Worm (Caenorhabditis elegans) whole organism, young adult: ENCODE results near the gene tag-164.

Experiments
- B0019.2 ChIP-seq: fragments of 200-800 bp; sonication (Bioruptor generic); conservative IDR thresholded peaks from 2 replicates; pipeline ENCODE4 v1.3.6; 2022; ENCODE audit warnings: missing genetic modification reagents, missing genetic modification characterization, missing compliant biosample characterization
- C06A6.2 ChIP-seq: fragments of 200-800 bp; sonication (Bioruptor generic); conservative IDR thresholded peaks from 2 replicates; pipeline ENCODE4 v1.3.6; 2022; ENCODE audit warnings: missing genetic modification characterization, missing compliant biosample characterization
- F10E7.11 ChIP-seq: sonication (generic microtip); optimal IDR thresholded peaks from 2 replicates; lab custom pipeline; 2017; ENCODE audit warnings: mild to moderate bottlenecking, missing genetic modification characterization, moderate library complexity, missing compliant biosample characterization
- F33H1.4 ChIP-seq: fragments of 200-800 bp; sonication (Bioruptor generic); IDR thresholded peaks from 2 replicates; pipeline ENCODE4 v1.3.6; 2022; ENCODE audit warnings: missing genetic modification reagents, missing genetic modification characterization, missing compliant biosample characterization
- F49E8.2 ChIP-seq: sonication (generic microtip); optimal IDR thresholded peaks from 3 replicates; lab custom pipeline; 2017; ENCODE audit warnings: missing genetic modification characterization, mild to moderate bottlenecking, missing compliant biosample characterization, antibody characterized with exemption, moderate library complexity; ENCODE audit not compliant: insufficient read depth
- F55B11.4 ChIP-seq: sonication (generic microtip); optimal IDR thresholded peaks from 2 replicates; lab custom pipeline; 2016; ENCODE audit warnings: missing compliant biosample characterization, missing genetic modification characterization, borderline replicate concordance; ENCODE audit not compliant: insufficient read depth
- F57A8.1 ChIP-seq: fragments of 200-800 bp; sonication (Bioruptor generic); optimal IDR thresholded peaks from 2 replicates; lab custom pipeline; 2018; ENCODE audit warnings: mild to moderate bottlenecking, missing genetic modification characterization, moderate library complexity, missing compliant biosample characterization
- K12H6.12 ChIP-seq: fragments of 200-800 bp; sonication (Bioruptor generic); optimal IDR thresholded peaks from 2 replicates; lab custom pipeline; 2018; ENCODE audit warnings: mild to moderate bottlenecking, missing genetic modification characterization, missing compliant biosample characterization
- T07F8.4 ChIP-seq: sonication (generic microtip); optimal IDR thresholded peaks from 2 replicates; lab custom pipeline; 2016; ENCODE audit warnings: mild to moderate bottlenecking, missing genetic modification characterization, moderate library complexity, missing compliant biosample characterization
- Y67H2A.10 ChIP-seq: fragments of 200-800 bp; sonication (Bioruptor generic); conservative IDR thresholded peaks from 2 replicates; pipeline ENCODE4 v1.3.6; 2022; ENCODE audit warnings: missing genetic modification reagents, missing genetic modification characterization, missing compliant biosample characterization
- akir-1 ChIP-seq: fragments of 200-800 bp; sonication (Bioruptor generic); optimal IDR thresholded peaks from 2 replicates; lab custom pipeline; 2018; ENCODE audit warnings: mild to moderate bottlenecking, missing genetic modification characterization, moderate library complexity, missing compliant biosample characterization
- ama-1 ChIP-seq, 3 experiments: fragments of 150-350 bp in 1 of 3; sonication (generic microtip) in 2 of 3; optimal IDR thresholded peaks; 2 replicates each; lab custom pipeline; 2014 to 2018; ENCODE audit warnings: missing biosample characterization in 2 of 3, missing genetic modification characterization in 2 of 3, missing genetic modification reagents in 2 of 3
- athp-1 ChIP-seq: sonication (generic microtip); optimal IDR thresholded peaks from 2 replicates; lab custom pipeline; 2017; ENCODE audit warnings: mild to moderate bottlenecking, missing genetic modification characterization, missing compliant biosample characterization
- ccch-3 ChIP-seq: fragments of 200-800 bp; sonication (Bioruptor generic); optimal IDR thresholded peaks from 2 replicates; lab custom pipeline; 2018; ENCODE audit warnings: mild to moderate bottlenecking, missing genetic modification characterization, missing compliant biosample characterization
- cebp-2 ChIP-seq: fragments of 200-800 bp; sonication (Bioruptor generic); IDR thresholded peaks from 2 replicates; pipeline ENCODE4 v1.3.6; 2022; ENCODE audit warnings: missing genetic modification characterization, missing compliant biosample characterization
- ceh-100 ChIP-seq: fragments of 200-800 bp; sonication (Bioruptor generic); IDR thresholded peaks from 2 replicates; pipeline ENCODE4 v1.3.6; 2022; ENCODE audit warnings: missing genetic modification reagents, missing genetic modification characterization, missing compliant biosample characterization
- ceh-40 ChIP-seq: fragments of 200-800 bp; sonication (Bioruptor generic); IDR thresholded peaks from 2 replicates; pipeline ENCODE4 v1.3.6; 2022; ENCODE audit warnings: missing genetic modification characterization, missing compliant biosample characterization
- ceh-79 ChIP-seq: sonication (generic microtip); optimal IDR thresholded peaks from 2 replicates; lab custom pipeline; 2017; ENCODE audit warnings: mild to moderate bottlenecking, missing genetic modification characterization, missing compliant biosample characterization
- die-1 ChIP-seq: sonication (generic microtip); optimal IDR thresholded peaks from 2 replicates; lab custom pipeline; 2016; ENCODE audit warnings: missing genotype, mild to moderate bottlenecking, missing genetic modification characterization, missing compliant biosample characterization
- dpl-1 ChIP-seq: fragments of 150-350 bp; optimal IDR thresholded peaks from 2 replicates; lab custom pipeline; 2014; ENCODE audit warnings: missing biosample characterization, missing genetic modification reagents, missing genetic modification characterization
- efl-1 ChIP-seq: fragments of 150-350 bp; optimal IDR thresholded peaks from 2 replicates; lab custom pipeline; 2014; ENCODE audit warnings: missing biosample characterization, missing genetic modification reagents, missing genetic modification characterization
- egl-18 ChIP-seq: fragments of 200-800 bp; sonication (Bioruptor generic); IDR thresholded peaks from 2 replicates; pipeline ENCODE4 v1.3.6; 2022; ENCODE audit warnings: missing genetic modification reagents, missing genetic modification characterization, missing compliant biosample characterization
- egrh-3 ChIP-seq: fragments of 200-800 bp; sonication (Bioruptor generic); IDR thresholded peaks from 2 replicates; pipeline ENCODE4 v1.3.6; 2022; ENCODE audit warnings: missing genetic modification reagents, missing genetic modification characterization, missing compliant biosample characterization
- hlh-26 ChIP-seq: fragments of 200-800 bp; sonication (Bioruptor generic); conservative IDR thresholded peaks from 2 replicates; pipeline ENCODE4 v1.3.6; 2022; ENCODE audit warnings: missing genetic modification reagents, missing genetic modification characterization, missing compliant biosample characterization
- hrde-1 ChIP-seq: sonication (generic microtip); optimal IDR thresholded peaks from 2 replicates; lab custom pipeline; 2016; ENCODE audit warnings: missing genetic modification characterization, mild to moderate bottlenecking, missing compliant biosample characterization, moderate library complexity, missing genotype, missing genetic modification reagents, borderline replicate concordance
- lin-26 ChIP-seq: fragments of 200-800 bp; sonication (Bioruptor generic); IDR thresholded peaks from 2 replicates; pipeline ENCODE4 v1.3.6; 2022; ENCODE audit warnings: missing genetic modification reagents, missing genetic modification characterization, missing compliant biosample characterization
- lsl-1 ChIP-seq: fragments of 200-800 bp; sonication (Bioruptor generic); optimal IDR thresholded peaks from 2 replicates; lab custom pipeline; 2018; ENCODE audit warnings: mild to moderate bottlenecking, missing genetic modification characterization, moderate library complexity, missing compliant biosample characterization
- madf-3 ChIP-seq: fragments of 200-800 bp; sonication (Bioruptor generic); IDR thresholded peaks from 2 replicates; pipeline ENCODE4 v1.3.6; 2022; ENCODE audit warnings: missing genetic modification reagents, missing genetic modification characterization, missing compliant biosample characterization
- madf-6 ChIP-seq: fragments of 200-800 bp; sonication (Bioruptor generic); IDR thresholded peaks from 2 replicates; pipeline ENCODE4 v1.3.6; 2022; ENCODE audit warnings: missing genetic modification reagents, missing genetic modification characterization, missing compliant biosample characterization
- mcd-1 ChIP-seq: fragments of 200-800 bp; sonication (Bioruptor generic); IDR thresholded peaks from 2 replicates; pipeline ENCODE4 v1.3.6; 2022; ENCODE audit warnings: missing genetic modification reagents, missing genetic modification characterization, missing compliant biosample characterization
- nfya-2 ChIP-seq: fragments of 200-800 bp; sonication (Bioruptor generic); IDR thresholded peaks from 2 replicates; pipeline ENCODE4 v1.3.6; 2022; ENCODE audit warnings: missing genetic modification reagents, missing genetic modification characterization, missing compliant biosample characterization
- nhr-120 ChIP-seq: fragments of 200-800 bp; sonication (Bioruptor generic); IDR thresholded peaks from 2 replicates; pipeline ENCODE4 v1.3.6; 2022; ENCODE audit warnings: missing genetic modification characterization, missing compliant biosample characterization
- nhr-27 ChIP-seq: fragments of 200-800 bp; sonication (Bioruptor generic); optimal IDR thresholded peaks from 2 replicates; lab custom pipeline; 2018; ENCODE audit warnings: mild to moderate bottlenecking, missing genetic modification characterization, moderate library complexity, missing compliant biosample characterization
- pbrm-1 ChIP-seq: fragments of 200-800 bp; sonication (Bioruptor generic); IDR thresholded peaks from 2 replicates; pipeline ENCODE4 v1.3.6; 2022; ENCODE audit warnings: missing genetic modification reagents, missing genetic modification characterization, missing compliant biosample characterization
- pha-4 ChIP-seq: fragments of 150-350 bp; sonication (generic microtip); optimal IDR thresholded peaks from 2 replicates; lab custom pipeline; 2014; ENCODE audit warnings: missing biosample characterization, missing genetic modification reagents, missing genetic modification characterization
- tlf-1 ChIP-seq: fragments of 200-800 bp; sonication (Bioruptor generic); optimal IDR thresholded peaks from 2 replicates; lab custom pipeline; 2018; ENCODE audit warnings: mild to moderate bottlenecking, missing genetic modification characterization, missing compliant biosample characterization
- ztf-18 ChIP-seq: sonication (generic microtip); optimal IDR thresholded peaks from 2 replicates; lab custom pipeline; 2016; ENCODE audit warnings: missing genotype, mild to moderate bottlenecking, missing genetic modification characterization, missing compliant biosample characterization
- ztf-3 ChIP-seq: fragments of 200-800 bp; sonication (Bioruptor generic); optimal IDR thresholded peaks from 2 replicates; lab custom pipeline; 2018; ENCODE audit warnings: mild to moderate bottlenecking, missing genetic modification characterization, missing compliant biosample characterization

The tag-164 gene

DNA sequence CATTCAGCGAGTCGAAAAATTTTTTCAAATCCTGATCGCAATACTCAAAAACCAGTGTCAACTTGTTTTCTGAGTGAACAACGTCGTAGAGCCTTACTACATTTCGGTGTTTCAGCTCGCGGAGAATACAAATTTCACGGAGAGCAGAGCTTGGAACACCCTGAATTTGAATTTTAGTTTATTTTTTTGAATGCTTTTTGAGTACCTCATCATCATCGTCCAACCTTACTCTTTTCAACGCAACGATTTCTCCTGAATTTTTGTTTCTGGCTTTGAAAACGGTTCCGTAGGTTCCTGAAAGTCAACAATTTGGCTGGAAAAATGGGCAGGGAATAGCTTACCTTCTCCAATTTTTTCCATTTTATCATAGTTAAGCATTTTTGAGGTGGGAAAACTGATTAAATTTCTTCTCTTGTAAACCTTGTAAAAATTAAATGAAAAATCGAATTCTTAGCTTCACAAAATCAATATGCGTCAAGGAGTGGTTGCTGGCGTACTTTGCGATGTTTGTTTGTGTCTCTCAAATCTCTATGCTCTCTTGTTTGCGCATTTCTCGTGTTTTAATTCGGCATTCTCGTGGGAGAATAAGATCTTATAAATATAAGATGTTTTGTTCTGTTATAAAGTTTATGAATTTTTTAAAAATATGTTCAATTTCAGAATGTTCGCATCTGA lies 6.7 kb downstream of the tag-164 start, which contains the start of gene cdk-5 (continued):
- TF ChIP-seq F57A8.1 (GFP tag; lab: Kevin White, UChicago) (no peak), ztf-18 (peak; percentile 96), hlh-26 (GFP tag; lab: Robert Waterston, UW) (no peak), ceh-100 (GFP tag; lab: Robert Waterston, UW) (peak; percentile 58; the same call in 1 of the 2 replicates), F49E8.2 (tag; lab: Kevin White, UChicago) (no peak), akir-1 (GFP tag; lab: Kevin White, UChicago) (no peak), die-1 (tag; lab: Kevin White, UChicago) (no peak), F55B11.4 (tag; lab: Kevin White, UChicago) (no peak), dpl-1 (GFP tag; lab: Kevin White, UChicago) (peak; percentile 11), hrde-1 (tag; lab: Kevin White, UChicago) (no peak), C06A6.2 (GFP tag; lab: Robert Waterston, UW) (no peak), nfya-2 (GFP tag; lab: Robert Waterston, UW) (no peak), F10E7.11 (tag; lab: Kevin White, UChicago) (no peak), nhr-120 (GFP tag; lab: Robert Waterston, UW) (no peak), pbrm-1 (GFP tag; lab: Robert Waterston, UW) (peak; percentile 77; the same call in 1 of the 2 replicates), egl-18 (no peak), ceh-79 (tag; lab: Kevin White, UChicago) (no peak), T07F8.4 (tag; lab: Kevin White, UChicago) (no peak), tlf-1 (GFP tag; lab: Kevin White, UChicago) (peak; percentile 68), cebp-2 (no peak), B0019.2 (no peak), athp-1 (tag; lab: Kevin White, UChicago) (no peak), K12H6.12 (peak; percentile 19), lsl-1 (GFP tag; lab: Kevin White, UChicago) (peak; percentile 51), Y67H2A.10 (no peak), F33H1.4 (GFP tag; lab: Robert Waterston, UW) (peak; percentile 75), ceh-40 (GFP tag; lab: Robert Waterston, UW) (no peak), efl-1 (GFP tag; lab: Kevin White, UChicago) (peak; percentile 4), ccch-3 (GFP tag; lab: Kevin White, UChicago) (no peak), madf-6 (GFP tag; lab: Robert Waterston, UW) (peak; percentile 66), lin-26 (GFP tag; lab: Robert Waterston, UW) (no peak), ztf-3 (GFP tag; lab: Kevin White, UChicago) (no peak), ama-1 (optimal IDR thresholded peaks at IDR 0.05; lab: Kevin White, UChicago) (no peak), ama-1 (GFP tag; optimal IDR thresholded peaks at IDR 0.05; lab: Kevin White, UChicago) (no peak), madf-3 (GFP tag; lab: Robert Waterston, UW) (no peak), mcd-1 (peak; percentile 68), nhr-27 (tag; lab: Kevin White, UChicago) (no peak), egrh-3 (GFP tag; lab: Robert Waterston, UW) (no peak)

- TF ChIP-seq lsl-1 (GFP tag; lab: Kevin White, UChicago), result peak; percentile 14
- no peak for TF ChIP-seq pha-4 (tag; lab: Kevin White, UChicago)
Observed at ce11 chrIII:13471504-13471903, 12.2 kb downstream of the tag-164 start, which contains the start of gene pssy-2. TSS of gene pssy-2 (plus strand) at chrIII:13471804.
